Fruit fly (Drosophila melanogaster): ENCODE measurements around the gene Wnt4.

DNA sequence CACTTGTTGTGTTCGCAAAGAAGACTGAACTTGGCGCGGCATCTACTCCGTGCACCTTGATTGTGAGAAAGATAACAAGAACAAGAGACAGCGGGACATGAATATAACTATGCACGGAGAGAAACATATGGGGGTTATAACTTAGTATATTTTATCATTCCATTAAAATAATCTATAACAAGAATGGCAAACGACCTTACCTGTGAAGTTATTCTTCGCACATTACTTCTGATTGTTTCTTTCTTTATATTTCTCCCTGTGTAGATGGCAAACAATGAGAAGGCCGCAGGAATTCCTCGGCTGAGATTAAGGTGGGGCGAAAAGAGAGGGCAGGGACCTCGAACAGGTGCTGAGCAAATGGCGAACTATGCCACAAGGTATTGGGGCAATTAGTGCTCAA lies 44.1 kb upstream of the Wnt4 start:
- TF ChIP-seq psq (optimal IDR thresholded peaks at IDR 0.05): no peak
- no peak for TF ChIP-seq h (optimal IDR thresholded peaks at IDR 0.05)
- TF ChIP-seq ttk (optimal IDR thresholded peaks at IDR 0.05): no peak
- TF ChIP-seq insv (optimal IDR thresholded peaks at IDR 0.05): no peak
- TF ChIP-seq Sin3A (optimal IDR thresholded peaks at IDR 0.05): no peak
- TF ChIP-seq Myc (optimal IDR thresholded peaks at IDR 0.05): no peak

All from Kc167 (cell line).